Worm (Caenorhabditis elegans) whole organism, young adult: ENCODE data around the gene tax-6.
A peak's percentile ranks its signal among the peaks of the same experiment; 100 is the strongest.
"Not testable (repeated sequence)": the region's sequence is repeated elsewhere in the genome, so short reads cannot be mapped to it uniquely, and the experiment has no call there.

Experiments used
- B0261.1 ChIP-seq: sonication (generic microtip); optimal IDR thresholded peaks from 2 replicates; lab custom pipeline; 2016; ENCODE audit warnings: mild to moderate bottlenecking, missing genetic modification characterization, moderate library complexity, missing compliant biosample characterization
- C06A6.2 ChIP-seq: fragments of 200-800 bp; sonication (Bioruptor generic); conservative IDR thresholded peaks from 2 replicates; pipeline ENCODE4 v1.3.6; 2022; ENCODE audit warnings: missing genetic modification characterization, missing compliant biosample characterization
- D2030.7 ChIP-seq: fragments of 200-800 bp; sonication (Bioruptor generic); IDR thresholded peaks from 2 replicates; pipeline ENCODE4 v1.3.6; 2022; ENCODE audit warnings: missing genetic modification reagents, missing genetic modification characterization, missing compliant biosample characterization
- F33H1.4 ChIP-seq: fragments of 200-800 bp; sonication (Bioruptor generic); IDR thresholded peaks from 2 replicates; pipeline ENCODE4 v1.3.6; 2022; ENCODE audit warnings: missing genetic modification reagents, missing genetic modification characterization, missing compliant biosample characterization
- F55B11.4 ChIP-seq: sonication (generic microtip); optimal IDR thresholded peaks from 2 replicates; lab custom pipeline; 2016; ENCODE audit warnings: missing compliant biosample characterization, missing genetic modification characterization, borderline replicate concordance; ENCODE audit not compliant: insufficient read depth
- F57A8.1 ChIP-seq: fragments of 200-800 bp; sonication (Bioruptor generic); optimal IDR thresholded peaks from 2 replicates; lab custom pipeline; 2018; ENCODE audit warnings: mild to moderate bottlenecking, missing genetic modification characterization, moderate library complexity, missing compliant biosample characterization
- K11D2.4 ChIP-seq: fragments of 200-800 bp; sonication (Bioruptor generic); IDR thresholded peaks from 2 replicates; pipeline ENCODE4 v1.3.6; 2022; ENCODE audit warnings: missing genetic modification reagents, missing genetic modification characterization, missing compliant biosample characterization
- Y56A3A.18 ChIP-seq: fragments of 200-800 bp; sonication (Bioruptor generic); IDR thresholded peaks from 2 replicates; pipeline ENCODE4 v1.3.6; 2022; ENCODE audit warnings: missing genetic modification reagents, missing genetic modification characterization, missing compliant biosample characterization
- Y79H2A.3 ChIP-seq: fragments of 200-800 bp; sonication (Bioruptor generic); conservative IDR thresholded peaks from 2 replicates; pipeline ENCODE4 v1.3.6; 2022; ENCODE audit warnings: missing genetic modification reagents, missing genetic modification characterization, missing compliant biosample characterization
- Y95B8A.8 ChIP-seq: fragments of 200-800 bp; sonication (Bioruptor generic); IDR thresholded peaks from 2 replicates; pipeline ENCODE4 v1.3.6; 2022; ENCODE audit warnings: missing genetic modification reagents, missing genetic modification characterization, missing compliant biosample characterization
- ZK185.1 ChIP-seq: sonication (generic microtip); optimal IDR thresholded peaks from 2 replicates; lab custom pipeline; 2016; ENCODE audit warnings: mild to moderate bottlenecking, missing genetic modification characterization, missing compliant biosample characterization; ENCODE audit not compliant: poor library complexity, severe bottlenecking
- athp-1 ChIP-seq: sonication (generic microtip); optimal IDR thresholded peaks from 2 replicates; lab custom pipeline; 2017; ENCODE audit warnings: mild to moderate bottlenecking, missing genetic modification characterization, missing compliant biosample characterization
- attf-6 ChIP-seq: fragments of 200-800 bp; sonication (Bioruptor generic); IDR thresholded peaks from 2 replicates; pipeline ENCODE4 v1.3.6; 2022; ENCODE audit warnings: missing genetic modification reagents, missing genetic modification characterization, missing compliant biosample characterization
- cebp-1 ChIP-seq, 2 experiments: fragments of 200-800 bp in 1 of 2; sonication (Bioruptor generic) in 1 of 2; sonication (generic microtip) in 1 of 2; IDR thresholded peaks in 1 of 2; optimal IDR thresholded peaks in 1 of 2; 2 replicates each; pipeline versions ENCODE4 v1.3.6 to Lab custom; 2017 to 2022; ENCODE audit warnings: missing compliant biosample characterization in 2 of 2, missing genetic modification characterization in 2 of 2, mild to moderate bottlenecking in 1 of 2, missing genetic modification reagents in 1 of 2, moderate library complexity in 1 of 2
- ceh-27 ChIP-seq: fragments of 200-800 bp; sonication (Bioruptor generic); optimal IDR thresholded peaks from 2 replicates; lab custom pipeline; 2018; ENCODE audit warnings: mild to moderate bottlenecking, missing genetic modification characterization, moderate library complexity, missing compliant biosample characterization
- ceh-40 ChIP-seq: fragments of 200-800 bp; sonication (Bioruptor generic); IDR thresholded peaks from 2 replicates; pipeline ENCODE4 v1.3.6; 2022; ENCODE audit warnings: missing genetic modification characterization, missing compliant biosample characterization
- ceh-91 ChIP-seq: fragments of 200-800 bp; sonication (Bioruptor generic); IDR thresholded peaks from 2 replicates; pipeline ENCODE4 v1.3.6; 2022; ENCODE audit warnings: missing genetic modification reagents, missing genetic modification characterization, missing compliant biosample characterization
- dox-1 ChIP-seq: fragments of 200-800 bp; sonication (Bioruptor generic); IDR thresholded peaks from 2 replicates; pipeline ENCODE4 v1.3.6; 2022; ENCODE audit warnings: missing genetic modification reagents, missing genetic modification characterization, missing compliant biosample characterization
- efl-1 ChIP-seq: fragments of 150-350 bp; optimal IDR thresholded peaks from 2 replicates; lab custom pipeline; 2014; ENCODE audit warnings: missing biosample characterization, missing genetic modification reagents, missing genetic modification characterization
- egl-18 ChIP-seq: fragments of 200-800 bp; sonication (Bioruptor generic); IDR thresholded peaks from 2 replicates; pipeline ENCODE4 v1.3.6; 2022; ENCODE audit warnings: missing genetic modification reagents, missing genetic modification characterization, missing compliant biosample characterization
- ets-4 ChIP-seq: fragments of 200-800 bp; sonication (Bioruptor generic); optimal IDR thresholded peaks from 2 replicates; lab custom pipeline; 2018; ENCODE audit warnings: mild to moderate bottlenecking, missing genetic modification characterization, missing compliant biosample characterization
- him-1 ChIP-seq: sonication (generic microtip); optimal IDR thresholded peaks from 2 replicates; lab custom pipeline; 2016; ENCODE audit warnings: missing genotype, missing genetic modification reagents, missing genetic modification characterization, missing compliant biosample characterization
- hmg-1.2 ChIP-seq: fragments of 200-800 bp; sonication (Bioruptor generic); IDR thresholded peaks from 2 replicates; pipeline ENCODE4 v1.3.6; 2022; ENCODE audit warnings: missing genetic modification reagents, missing genetic modification characterization, missing compliant biosample characterization
- lin-26 ChIP-seq: fragments of 200-800 bp; sonication (Bioruptor generic); IDR thresholded peaks from 2 replicates; pipeline ENCODE4 v1.3.6; 2022; ENCODE audit warnings: missing genetic modification reagents, missing genetic modification characterization, missing compliant biosample characterization
- lin-40 ChIP-seq: sonication (generic microtip); optimal IDR thresholded peaks from 2 replicates; lab custom pipeline; 2016; ENCODE audit warnings: missing genetic modification characterization, mild to moderate bottlenecking, missing compliant biosample characterization, missing genotype, missing genetic modification reagents
- lsl-1 ChIP-seq: fragments of 200-800 bp; sonication (Bioruptor generic); optimal IDR thresholded peaks from 2 replicates; lab custom pipeline; 2018; ENCODE audit warnings: mild to moderate bottlenecking, missing genetic modification characterization, moderate library complexity, missing compliant biosample characterization
- madf-10 ChIP-seq: sonication (generic microtip); optimal IDR thresholded peaks from 2 replicates; lab custom pipeline; 2016; ENCODE audit warnings: mild to moderate bottlenecking, missing genetic modification characterization, missing compliant biosample characterization
- madf-6 ChIP-seq: fragments of 200-800 bp; sonication (Bioruptor generic); IDR thresholded peaks from 2 replicates; pipeline ENCODE4 v1.3.6; 2022; ENCODE audit warnings: missing genetic modification reagents, missing genetic modification characterization, missing compliant biosample characterization
- madf-8 ChIP-seq: fragments of 200-800 bp; sonication (Bioruptor generic); conservative IDR thresholded peaks from 2 replicates; pipeline ENCODE4 v1.3.6; 2022; ENCODE audit warnings: missing genetic modification reagents, missing genetic modification characterization, missing compliant biosample characterization
- mxl-1 ChIP-seq: sonication (generic microtip); optimal IDR thresholded peaks from 2 replicates; lab custom pipeline; 2016; ENCODE audit warnings: missing genetic modification characterization, missing compliant biosample characterization
- rcor-1 ChIP-seq: fragments of 200-800 bp; sonication (Bioruptor generic); IDR thresholded peaks from 2 replicates; pipeline ENCODE4 v1.3.6; 2022; ENCODE audit warnings: missing genetic modification reagents, missing genetic modification characterization, missing compliant biosample characterization
- rpc-1 ChIP-seq, 2 experiments: fragments of 150-350 bp in 1 of 2; sonication (generic microtip) in 1 of 2; optimal IDR thresholded peaks; 2 replicates each; lab custom pipeline; 2014 to 2018; ENCODE audit warnings: missing biosample characterization in 1 of 2, missing genetic modification characterization in 1 of 2, missing genetic modification reagents in 1 of 2, missing genotype in 1 of 2
- snpc-1.1 ChIP-seq: sonication (generic microtip); optimal IDR thresholded peaks from 2 replicates; lab custom pipeline; 2017; ENCODE audit warnings: missing genetic modification characterization, mild to moderate bottlenecking, missing compliant biosample characterization, antibody characterized with exemption, moderate library complexity, missing genotype, missing genetic modification reagents; ENCODE audit not compliant: insufficient read depth
- snpc-1.3 ChIP-seq: sonication (generic microtip); optimal IDR thresholded peaks from 2 replicates; lab custom pipeline; 2017; ENCODE audit warnings: missing genetic modification characterization, mild to moderate bottlenecking, missing compliant biosample characterization, antibody characterized with exemption, moderate library complexity, missing genotype, missing genetic modification reagents; ENCODE audit not compliant: insufficient read depth
- snpc-4 ChIP-seq, 5 experiments: fragments of 150-350 bp in 1 of 5; sonication (generic microtip) in 4 of 5; optimal IDR thresholded peaks; 2 replicates each; lab custom pipeline; 2014 to 2018; ENCODE audit warnings: missing genetic modification characterization in 5 of 5, missing biosample characterization in 3 of 5, antibody characterized with exemption in 2 of 5, mild to moderate bottlenecking in 2 of 5, missing compliant biosample characterization in 2 of 5, missing genotype in 2 of 5, moderate library complexity in 2 of 5, missing genetic modification reagents in 1 of 5
- tbp1 ChIP-seq: fragments of 200-800 bp; sonication (Bioruptor generic); optimal IDR thresholded peaks from 2 replicates; lab custom pipeline; 2018; ENCODE audit warnings: mild to moderate bottlenecking, missing genetic modification characterization, missing compliant biosample characterization
- xnd-1 ChIP-seq: sonication (generic microtip); optimal IDR thresholded peaks from 2 replicates; lab custom pipeline; 2016; ENCODE audit warnings: missing genotype, missing genetic modification reagents, missing genetic modification characterization, missing compliant biosample characterization
- ztf-26 ChIP-seq: sonication (generic microtip); optimal IDR thresholded peaks from 2 replicates; lab custom pipeline; 2017; ENCODE audit warnings: missing genetic modification characterization, missing compliant biosample characterization
- ztf-3 ChIP-seq: fragments of 200-800 bp; sonication (Bioruptor generic); optimal IDR thresholded peaks from 2 replicates; lab custom pipeline; 2018; ENCODE audit warnings: mild to moderate bottlenecking, missing genetic modification characterization, missing compliant biosample characterization
- ztf-6 ChIP-seq: fragments of 200-800 bp; sonication (Bioruptor generic); IDR thresholded peaks from 2 replicates; pipeline ENCODE4 v1.3.6; 2022; ENCODE audit warnings: missing genetic modification reagents, missing genetic modification characterization, missing compliant biosample characterization

The tax-6 gene

DNA sequence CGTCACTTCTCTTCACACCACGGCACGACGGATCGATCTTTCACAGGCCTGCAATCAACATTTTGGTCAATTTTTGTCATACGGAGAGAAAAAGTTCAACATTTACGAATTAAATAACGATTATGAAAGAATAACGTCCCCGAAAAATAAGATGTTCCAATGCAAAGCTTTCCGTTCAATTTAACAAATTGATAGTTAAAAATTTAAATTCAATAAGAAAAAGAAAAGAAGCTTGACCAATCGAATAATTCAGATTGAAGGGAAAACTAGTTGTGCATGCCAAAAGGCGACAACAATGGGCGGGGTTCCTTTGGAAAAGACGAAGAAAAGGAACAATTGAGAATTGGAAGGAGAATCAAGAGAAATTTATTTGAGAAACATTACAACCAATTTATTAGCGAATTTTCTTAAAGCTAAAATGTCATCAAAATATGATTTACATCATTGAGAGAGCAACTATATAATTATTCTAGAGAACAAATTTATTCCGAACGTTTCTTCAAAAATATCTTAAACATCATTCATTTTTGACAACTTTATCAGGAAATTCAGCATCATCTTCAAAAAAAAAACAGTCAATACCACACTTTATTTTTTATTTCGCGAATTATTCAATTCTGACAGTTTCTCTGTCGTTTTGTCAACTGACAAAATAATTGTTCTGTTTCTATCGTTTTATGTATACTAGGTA, at the start of gene tax-6:
TSS of gene tax-6 (minus strand) at position 51 of the 691 bp plus-strand sequence.
- no peak for TF ChIP-seq snpc-4 (GFP tag; optimal IDR thresholded peaks at IDR 0.05; lab: Kevin White, UChicago)
- no peak for TF ChIP-seq snpc-4 (tag; optimal IDR thresholded peaks at IDR 0.05; lab: Kevin White, UChicago)
- TF ChIP-seq Y79H2A.3 (GFP tag; lab: Robert Waterston, UW) = no peak
- TF ChIP-seq lsl-1 (GFP tag; lab: Kevin White, UChicago) = no peak
- TF ChIP-seq snpc-1.1 = no peak
- no peak for TF ChIP-seq rpc-1 (optimal IDR thresholded peaks at IDR 0.05; lab: Kevin White, UChicago)
- no peak for TF ChIP-seq rpc-1 (tag; optimal IDR thresholded peaks at IDR 0.05; lab: Kevin White, UChicago)
- no peak for TF ChIP-seq ceh-27 (GFP tag; lab: Kevin White, UChicago)
- no peak for TF ChIP-seq ztf-26 (tag; lab: Kevin White, UChicago)
- no peak for TF ChIP-seq K11D2.4 (GFP tag; lab: Robert Waterston, UW)
- no peak for TF ChIP-seq him-1
- TF ChIP-seq ets-4 = no peak
- no peak for TF ChIP-seq snpc-1.3 (tag; lab: Kevin White, UChicago)

DNA sequence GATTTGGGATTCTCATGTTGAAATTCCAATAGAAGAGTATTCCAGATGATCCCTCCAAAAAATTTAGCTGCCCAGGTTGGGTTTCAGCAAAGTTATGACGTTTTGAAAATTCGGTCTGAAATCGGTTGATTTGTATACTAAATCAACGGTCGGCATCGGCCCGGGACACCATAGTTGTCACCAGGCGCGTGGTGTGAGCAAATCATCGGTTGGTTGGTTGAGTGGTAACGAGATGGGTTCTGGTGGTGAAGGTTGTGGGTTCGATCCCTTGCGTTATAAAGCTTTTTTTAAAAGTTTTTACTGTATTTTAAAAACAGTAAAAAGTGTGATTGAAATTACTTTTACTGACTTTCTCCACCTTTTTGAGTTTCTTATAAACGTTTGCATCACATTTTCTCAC, 47.1 kb upstream of the tax-6 start:
- TF ChIP-seq tbp1 (GFP tag; lab: Kevin White, UChicago) = peak; percentile 70
- TF ChIP-seq lin-26 (GFP tag; lab: Robert Waterston, UW) = peak; percentile 71; the same call in 1 of the 2 replicates
- peak; percentile 47 for TF ChIP-seq B0261.1
- TF ChIP-seq rpc-1 (optimal IDR thresholded peaks at IDR 0.05; lab: Kevin White, UChicago) = not testable (repeated sequence)
- TF ChIP-seq rpc-1 (tag; optimal IDR thresholded peaks at IDR 0.05; lab: Kevin White, UChicago) = peak; percentile 52
- TF ChIP-seq dox-1 = 0 out of 2 replicates have a peak, but pooled peaks have one; percentile 44
- 0 out of 2 replicates have a peak, but pooled peaks have one; percentile 17 for TF ChIP-seq rcor-1 (GFP tag; lab: Robert Waterston, UW)
- TF ChIP-seq ceh-40 (GFP tag; lab: Robert Waterston, UW) = 0 out of 2 replicates have a peak, but pooled peaks have one; percentile 31
- 0 out of 2 replicates have a peak, but pooled peaks have one; percentile 25 for TF ChIP-seq hmg-1.2 (GFP tag; lab: Robert Waterston, UW)
- TF ChIP-seq, all 124 proteins: peak for 8; not testable (repeated sequence) for 116

ce11 chrIV:10546589-10547136, 45.3 kb upstream of the tax-6 start, which contains the start of gene zim-1:
zim-1 (plus strand) TSS chrIV:10547086.
- TF ChIP-seq ceh-91 (GFP tag; lab: Robert Waterston, UW) = 0 out of 2 replicates have a peak, but pooled peaks have one; percentile 15
- no peak for TF ChIP-seq C06A6.2 (GFP tag; lab: Robert Waterston, UW)
- no peak for TF ChIP-seq F55B11.4 (tag; lab: Kevin White, UChicago)
- no peak for TF ChIP-seq mxl-1 (tag; lab: Kevin White, UChicago)
- no peak for TF ChIP-seq attf-6 (GFP tag; lab: Robert Waterston, UW)
- TF ChIP-seq lsl-1 (GFP tag; lab: Kevin White, UChicago) = peak; percentile 85
- TF ChIP-seq athp-1 (tag; lab: Kevin White, UChicago) = no peak
- TF ChIP-seq cebp-1 (GFP tag; IDR thresholded peaks at IDR 0.05; lab: Robert Waterston, UW) = no peak
- no peak for TF ChIP-seq cebp-1 (tag; optimal IDR thresholded peaks at IDR 0.05; lab: Kevin White, UChicago)
- TF ChIP-seq madf-10 = no peak
- TF ChIP-seq F33H1.4 = peak; percentile 83
- no peak for TF ChIP-seq ZK185.1 (tag; lab: Kevin White, UChicago)
- no peak for TF ChIP-seq Y79H2A.3 (GFP tag; lab: Robert Waterston, UW)
- TF ChIP-seq lin-40 (tag; lab: Kevin White, UChicago) = no peak
- TF ChIP-seq egl-18 (GFP tag; lab: Robert Waterston, UW) = no peak
- no peak for TF ChIP-seq Y95B8A.8 (GFP tag; lab: Robert Waterston, UW)
- TF ChIP-seq Y56A3A.18 (GFP tag; lab: Robert Waterston, UW) = no peak
- TF ChIP-seq F57A8.1 (GFP tag; lab: Kevin White, UChicago) = no peak
- peak; percentile 26; the same call in 1 of the 2 replicates for TF ChIP-seq rcor-1 (GFP tag; lab: Robert Waterston, UW)
- no peak for TF ChIP-seq ztf-3 (GFP tag; lab: Kevin White, UChicago)
- TF ChIP-seq madf-8 (GFP tag; lab: Robert Waterston, UW) = 0 out of 2 replicates have a peak, but pooled peaks have one; percentile 24
- TF ChIP-seq efl-1 (GFP tag; lab: Kevin White, UChicago) = peak; percentile 5
- peak; percentile 77 for TF ChIP-seq xnd-1 (tag; lab: Kevin White, UChicago)
- TF ChIP-seq snpc-4 (GFP tag; optimal IDR thresholded peaks at IDR 0.05; lab: Kevin White, UChicago) = no peak
- peak in 1 of 4 experiments; percentile 2 for TF ChIP-seq snpc-4 (tag; optimal IDR thresholded peaks at IDR 0.05; lab: Kevin White, UChicago)
- peak; percentile 78 for TF ChIP-seq madf-6 (GFP tag; lab: Robert Waterston, UW)
- no peak for TF ChIP-seq D2030.7 (GFP tag; lab: Robert Waterston, UW)
- no peak for TF ChIP-seq ztf-6 (GFP tag; lab: Robert Waterston, UW)
